Worm (Caenorhabditis elegans): ENCODE data around the gene vps-8.

DNA sequence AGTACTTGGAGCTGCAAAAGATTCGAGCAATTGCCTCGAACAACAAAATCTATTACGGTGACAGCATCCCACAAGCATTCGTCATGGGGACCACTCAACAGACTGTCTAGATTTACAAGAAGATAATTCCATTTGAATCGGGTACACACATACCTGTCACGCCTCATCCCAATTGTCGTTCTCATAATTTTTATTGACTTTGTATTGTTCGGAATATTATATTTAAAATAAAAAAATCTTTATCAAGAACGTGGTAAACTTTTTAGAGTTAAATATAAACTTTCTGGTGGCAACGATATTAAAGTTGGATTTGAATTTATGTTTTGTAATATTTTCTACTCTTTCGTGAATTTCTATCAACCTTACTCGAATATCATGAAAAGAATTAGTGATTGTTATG, 13.4 kb upstream of the vps-8 start, which contains the start of gene C42C1.9:
- TF ChIP-seq pha-4 (tag; optimal IDR thresholded peaks at IDR 0.05) (no peak), lsy-2 (tag; optimal IDR thresholded peaks at IDR 0.05) (no peak)

All from whole organism, mixed stage, embryonic.